Fruit fly (Drosophila melanogaster) whole organism, wandering third instar larva: Measurements from ENCODE around the gene CG14237.

Experiments
- Abd-B ChIP-seq: fragments of >200 bp; optimal IDR thresholded peaks from 2 replicates; lab custom pipeline; 2017; ENCODE audit warnings: missing biosample characterization, missing genetic modification characterization
- CG9705 ChIP-seq: fragments of 200-800 bp; sonication (Bioruptor generic); optimal IDR thresholded peaks from 2 replicates; lab custom pipeline; 2018; ENCODE audit warnings: missing biosample characterization, mild to moderate bottlenecking, missing genetic modification characterization
- CrebA ChIP-seq: fragments of 200-800 bp; sonication (Bioruptor generic); optimal IDR thresholded peaks from 2 replicates; lab custom pipeline; 2016; ENCODE audit warnings: missing biosample characterization, mild to moderate bottlenecking, missing genetic modification characterization, borderline replicate concordance
- Dfd ChIP-seq: fragments of >200 bp; optimal IDR thresholded peaks from 2 replicates; lab custom pipeline; 2017; ENCODE audit warnings: missing biosample characterization, missing genetic modification characterization
- Dif ChIP-seq: fragments of 200-275, 200-300 bp; sonication (Bioruptor generic); optimal IDR thresholded peaks from 2 replicates; lab custom pipeline; 2018; ENCODE audit warnings: missing biosample characterization, missing genetic modification characterization; ENCODE audit not compliant: partially characterized antibody
- GATAd ChIP-seq: sonication (Bioruptor generic); optimal IDR thresholded peaks from 2 replicates; lab custom pipeline; 2016; ENCODE audit warnings: missing biosample characterization, missing genetic modification characterization
- HLH106 ChIP-seq: fragments of 200-800 bp; optimal IDR thresholded peaks from 3 replicates; lab custom pipeline; 2019; ENCODE audit warnings: missing biosample characterization, mild to moderate bottlenecking, missing genetic modification characterization, moderate library complexity
- Hnf4 ChIP-seq: fragments of 200-800 bp; sonication (Bioruptor generic); optimal IDR thresholded peaks from 2 replicates; lab custom pipeline; 2016; ENCODE audit warnings: missing biosample characterization, mild to moderate bottlenecking, missing genetic modification characterization
- Hr78 ChIP-seq: fragments of >200 bp; optimal IDR thresholded peaks from 2 replicates; lab custom pipeline; 2017; ENCODE audit warnings: missing biosample characterization, missing genetic modification characterization
- Hr83 ChIP-seq: fragments of 200-300 bp; sonication (Bioruptor generic); optimal IDR thresholded peaks from 2 replicates; lab custom pipeline; 2016; ENCODE audit warnings: missing biosample characterization, mild to moderate bottlenecking, missing genetic modification characterization, moderate library complexity; ENCODE audit not compliant: poor library complexity, severe bottlenecking
- Jra ChIP-seq: sonication (Bioruptor generic); optimal IDR thresholded peaks from 2 replicates; lab custom pipeline; 2016; ENCODE audit warnings: missing biosample characterization, missing genetic modification characterization
- Mio ChIP-seq: sonication (Bioruptor generic); optimal IDR thresholded peaks from 2 replicates; lab custom pipeline; 2016; ENCODE audit warnings: missing biosample characterization, missing genetic modification characterization
- Myc ChIP-seq: fragments of >200 bp; optimal IDR thresholded peaks from 2 replicates; lab custom pipeline; 2017
- N ChIP-seq: fragments of >200 bp; optimal IDR thresholded peaks from 2 replicates; lab custom pipeline; 2018; ENCODE audit warnings: missing biosample characterization, missing external identifiers, missing genetic modification characterization
- OdsH ChIP-seq: fragments of 200-800 bp; sonication (Bioruptor generic); optimal IDR thresholded peaks from 2 replicates; lab custom pipeline; 2016; ENCODE audit warnings: missing biosample characterization, mild to moderate bottlenecking, missing genetic modification characterization
- Rel ChIP-seq, 2 experiments: fragments of 200-800 bp; sonication (Bioruptor generic) in 1 of 2; optimal IDR thresholded peaks; 2 replicates in 1 of 2; 3 replicates in 1 of 2; lab custom pipeline; 2016 to 2019; ENCODE audit warnings: mild to moderate bottlenecking in 2 of 2, missing biosample characterization in 2 of 2, missing genetic modification characterization in 2 of 2, moderate library complexity in 1 of 2
- Sp1 ChIP-seq: fragments of 200-800 bp; sonication (Bioruptor generic); optimal IDR thresholded peaks from 3 replicates; lab custom pipeline; 2019; ENCODE audit warnings: missing biosample characterization, mild to moderate bottlenecking, missing genetic modification characterization, moderate library complexity
- Vsx2 ChIP-seq: fragments of 200-300, 225-300 bp; sonication (Bioruptor generic); optimal IDR thresholded peaks from 2 replicates; lab custom pipeline; 2018; ENCODE audit warnings: missing biosample characterization, missing genetic modification characterization; ENCODE audit not compliant: partially characterized antibody
- dmrt93B ChIP-seq: fragments of 200-800 bp; sonication (Bioruptor generic); optimal IDR thresholded peaks from 2 replicates; lab custom pipeline; 2018; ENCODE audit warnings: missing biosample characterization, mild to moderate bottlenecking, missing genetic modification characterization
- dsf ChIP-seq: sonication (Bioruptor generic); optimal IDR thresholded peaks from 2 replicates; lab custom pipeline; 2016; ENCODE audit warnings: missing biosample characterization, missing genetic modification characterization, borderline replicate concordance
- ey ChIP-seq: fragments of 200-800 bp; sonication (Bioruptor generic); optimal IDR thresholded peaks from 2 replicates; lab custom pipeline; 2016; ENCODE audit warnings: missing biosample characterization, missing genetic modification characterization
- foxo ChIP-seq, 2 experiments: fragments of 200-800 bp; sonication (Bioruptor generic); optimal IDR thresholded peaks; 2 replicates in 1 of 2; 3 replicates in 1 of 2; lab custom pipeline; 2016 to 2017; ENCODE audit warnings: missing biosample characterization in 2 of 2, missing genetic modification characterization in 2 of 2
- fru ChIP-seq: fragments of 200-800 bp; sonication (Bioruptor generic); optimal IDR thresholded peaks from 3 replicates; lab custom pipeline; 2016; ENCODE audit warnings: missing biosample characterization, mild to moderate bottlenecking, missing genetic modification characterization
- h ChIP-seq: fragments of 200-800 bp; sonication (Bioruptor generic); optimal IDR thresholded peaks from 3 replicates; lab custom pipeline; 2016; ENCODE audit warnings: missing biosample characterization, mild to moderate bottlenecking, missing genetic modification characterization
- jim ChIP-seq: fragments of 175-275, 200-325 bp; sonication (Bioruptor generic); optimal IDR thresholded peaks from 2 replicates; lab custom pipeline; 2016; ENCODE audit warnings: missing biosample characterization, mild to moderate bottlenecking, missing genetic modification characterization
- lola ChIP-seq: fragments of >200 bp; optimal IDR thresholded peaks from 2 replicates; lab custom pipeline; 2017; ENCODE audit warnings: missing biosample characterization, missing genetic modification characterization
- pan ChIP-seq: fragments of >200 bp; optimal IDR thresholded peaks from 2 replicates; lab custom pipeline; 2017
- psq ChIP-seq: fragments of 200-800 bp; sonication (Bioruptor generic); optimal IDR thresholded peaks from 3 replicates; lab custom pipeline; 2017; ENCODE audit warnings: missing biosample characterization, mild to moderate bottlenecking, missing genetic modification characterization, moderate library complexity
- rgr ChIP-seq: fragments of 200-800 bp; sonication (Bioruptor generic); optimal IDR thresholded peaks from 3 replicates; lab custom pipeline; 2016; ENCODE audit warnings: missing biosample characterization, mild to moderate bottlenecking, missing genetic modification characterization
- sage ChIP-seq: fragments of 200-800 bp; sonication (Bioruptor generic); optimal IDR thresholded peaks from 2 replicates; lab custom pipeline; 2016; ENCODE audit warnings: missing biosample characterization, mild to moderate bottlenecking, missing genetic modification characterization
- tai ChIP-seq: sonication (Bioruptor generic); optimal IDR thresholded peaks from 2 replicates; lab custom pipeline; 2016; ENCODE audit warnings: missing biosample characterization, missing genetic modification characterization
- usp ChIP-seq: fragments of >200 bp; optimal IDR thresholded peaks from 2 replicates; lab custom pipeline; 2017; ENCODE audit warnings: missing biosample characterization, missing genetic modification characterization
- woc ChIP-seq: sonication (Bioruptor generic); optimal IDR thresholded peaks from 2 replicates; lab custom pipeline; 2016; ENCODE audit warnings: missing biosample characterization, mild to moderate bottlenecking, missing genetic modification characterization

The CG14237 gene

dm6 chr3R:26456577-26456976 is at the start of gene CG14237:
Gene CG14237 (plus strand): TSS chr3R:26456877.
- TF ChIP-seq OdsH (GFP tag; lab: Kevin White, UChicago) = no peak
- TF ChIP-seq CG9705 (GFP tag; lab: Kevin White, UChicago) = no peak
- no peak for TF ChIP-seq foxo (GFP tag; optimal IDR thresholded peaks at IDR 0.05; lab: Kevin White, UChicago)
- TF ChIP-seq rgr (GFP tag; lab: Kevin White, UChicago) = no peak
- no peak for TF ChIP-seq pan (lab: Kevin White, UChicago)
- no peak for TF ChIP-seq Myc
- TF ChIP-seq dsf (GFP tag; lab: Kevin White, UChicago) = no peak
- TF ChIP-seq Hnf4 (GFP tag; lab: Kevin White, UChicago) = no peak
- TF ChIP-seq woc (GFP tag; lab: Kevin White, UChicago) = no peak
- no peak for TF ChIP-seq Jra
- TF ChIP-seq Vsx2 (GFP tag; lab: Kevin White, UChicago) = no peak
- TF ChIP-seq tai = no peak
- TF ChIP-seq sage (GFP tag; lab: Kevin White, UChicago) = no peak
- no peak for TF ChIP-seq Sp1 (GFP tag; lab: Kevin White, UChicago)
- TF ChIP-seq CrebA (GFP tag; lab: Kevin White, UChicago) = no peak
- no peak for TF ChIP-seq psq (GFP tag; lab: Kevin White, UChicago)
- no peak for TF ChIP-seq h (GFP tag; lab: Kevin White, UChicago)

dm6 chr3R:26409780-26410179 is 46.9 kb upstream of the CG14237 start:
- no peak for TF ChIP-seq Dif (GFP tag; lab: Kevin White, UChicago)
- no peak for TF ChIP-seq dsf (GFP tag; lab: Kevin White, UChicago)
- no peak for TF ChIP-seq GATAd (GFP tag; lab: Kevin White, UChicago)
- no peak for TF ChIP-seq Hr83 (GFP tag; lab: Kevin White, UChicago)
- TF ChIP-seq Dfd = no peak
- no peak for TF ChIP-seq HLH106 (tag; lab: Kevin White, UChicago)
- no peak for TF ChIP-seq fru (GFP tag; lab: Kevin White, UChicago)

- no peak for TF ChIP-seq N (GFP tag; lab: Kevin White, UChicago)
- no peak for TF ChIP-seq jim (GFP tag; lab: Kevin White, UChicago)
- TF ChIP-seq dmrt93B (GFP tag; lab: Kevin White, UChicago) = no peak
- no peak for TF ChIP-seq Hr83 (GFP tag; lab: Kevin White, UChicago)
- TF ChIP-seq h (GFP tag; lab: Kevin White, UChicago) = no peak
- TF ChIP-seq HLH106 (tag; lab: Kevin White, UChicago) = no peak
- TF ChIP-seq sage (GFP tag; lab: Kevin White, UChicago) = no peak
- no peak for TF ChIP-seq psq (GFP tag; lab: Kevin White, UChicago)
- TF ChIP-seq pan (lab: Kevin White, UChicago) = no peak
- TF ChIP-seq lola = no peak
- TF ChIP-seq ey = no peak
- no peak for TF ChIP-seq usp
- no peak for TF ChIP-seq Rel (GFP tag; optimal IDR thresholded peaks at IDR 0.05; lab: Kevin White, UChicago)
- no peak for TF ChIP-seq Rel (tag; optimal IDR thresholded peaks at IDR 0.05; lab: Kevin White, UChicago)
- no peak for TF ChIP-seq Abd-B (GFP tag; lab: Kevin White, UChicago)
- no peak for TF ChIP-seq Sp1 (GFP tag; lab: Kevin White, UChicago)
These were observed 42.9 kb upstream of the CG14237 start, which contains the start of gene Ald2 for dm6 chr3R:26413788-26414187. Gene Ald2 (plus strand): TSS chr3R:26414088.

dm6 chr3R:26425005-26425404 is 31.7 kb upstream of the CG14237 start, which contains the start of gene CG6503:
Gene CG6503 (minus strand): TSS chr3R:26425105.
- no peak for TF ChIP-seq sage (GFP tag; lab: Kevin White, UChicago)
- no peak for TF ChIP-seq N (GFP tag; lab: Kevin White, UChicago)
- no peak for TF ChIP-seq Dif (GFP tag; lab: Kevin White, UChicago)

dm6 chr3R:26425681-26426080 is 31.0 kb upstream of the CG14237 start, which contains the start of gene CG34291:
Gene CG34291 (minus strand): TSS chr3R:26425781.
- no peak for TF ChIP-seq Jra
- no peak for TF ChIP-seq lola
- TF ChIP-seq pan (lab: Kevin White, UChicago) = no peak
- no peak for TF ChIP-seq Mio (GFP tag; lab: Kevin White, UChicago)
- no peak for TF ChIP-seq Myc
- TF ChIP-seq h (GFP tag; lab: Kevin White, UChicago) = no peak
- no peak for TF ChIP-seq Hr78
- no peak for TF ChIP-seq Rel (GFP tag; optimal IDR thresholded peaks at IDR 0.05; lab: Kevin White, UChicago)
- no peak for TF ChIP-seq Rel (tag; optimal IDR thresholded peaks at IDR 0.05; lab: Kevin White, UChicago)
- TF ChIP-seq usp = no peak
- TF ChIP-seq psq (GFP tag; lab: Kevin White, UChicago) = no peak
- TF ChIP-seq rgr (GFP tag; lab: Kevin White, UChicago) = no peak
- TF ChIP-seq foxo (GFP tag; optimal IDR thresholded peaks at IDR 0.05; lab: Kevin White, UChicago) = no peak
